Fruit fly (Drosophila melanogaster) whole organism, embryonic: ENCODE measurements around the gene Osi18.

Source experiments
- Awh ChIP-seq: fragments of 200-800 bp; sonication (Bioruptor generic); IDR thresholded peaks from 2 replicates; pipeline ENCODE4, ENCODE4 v1.3.6; 2022; ENCODE audit warnings: missing biosample characterization, missing genetic modification characterization
- Bteb2 ChIP-seq: fragments of 200-800 bp; sonication (Bioruptor generic); optimal IDR thresholded peaks from 2 replicates; lab custom pipeline; 2016; ENCODE audit warnings: missing biosample characterization, missing genetic modification characterization
- CG10431 ChIP-seq: fragments of 200-800 bp; sonication (Bioruptor generic); optimal IDR thresholded peaks from 3 replicates; lab custom pipeline; 2018; ENCODE audit warnings: missing biosample characterization, mild to moderate bottlenecking, missing genetic modification characterization
- CG10654 ChIP-seq: fragments of 200-800 bp; sonication (Bioruptor generic); optimal IDR thresholded peaks from 2 replicates; lab custom pipeline; 2016; ENCODE audit warnings: missing biosample characterization, missing genetic modification characterization
- CG10959 ChIP-seq: fragments of 200-800 bp; sonication (Bioruptor generic); IDR thresholded peaks from 2 replicates; pipeline ENCODE4 v1.3.6; 2022; ENCODE audit warnings: missing biosample characterization, missing genetic modification characterization
- CG11093 ChIP-seq: fragments of 200-800 bp; sonication (Bioruptor generic); IDR thresholded peaks from 3 replicates; pipeline ENCODE4 v1.3.6; 2022; ENCODE audit warnings: missing biosample characterization, missing genetic modification characterization
- CG12071 ChIP-seq: fragments of 200-800 bp; sonication (Bioruptor generic); optimal IDR thresholded peaks from 3 replicates; lab custom pipeline; 2018; ENCODE audit warnings: missing biosample characterization, mild to moderate bottlenecking, missing genetic modification characterization
- CG12299 ChIP-seq: fragments of 200-800 bp; sonication (Bioruptor generic); optimal IDR thresholded peaks from 2 replicates; lab custom pipeline; 2018; ENCODE audit warnings: missing biosample characterization, mild to moderate bottlenecking, missing genetic modification characterization
- CG14441 ChIP-seq: fragments of 200-800 bp; sonication (Bioruptor generic); IDR thresholded peaks from 2 replicates; pipeline ENCODE4 v1.3.6; 2022; ENCODE audit warnings: missing biosample characterization, missing genetic modification characterization
- CG15601 ChIP-seq: fragments of 200-800 bp; sonication (Bioruptor generic); optimal IDR thresholded peaks from 3 replicates; lab custom pipeline; 2019; ENCODE audit warnings: missing biosample characterization, mild to moderate bottlenecking, missing genetic modification characterization, moderate library complexity
- CG17359 ChIP-seq: fragments of 200-800 bp; sonication (Bioruptor generic); optimal IDR thresholded peaks from 3 replicates; lab custom pipeline; 2018; ENCODE audit warnings: missing biosample characterization, mild to moderate bottlenecking, missing genetic modification characterization, moderate library complexity
- CG17912 ChIP-seq: fragments of 200-800 bp; sonication (Bioruptor generic); optimal IDR thresholded peaks from 2 replicates; lab custom pipeline; 2018; ENCODE audit warnings: missing biosample characterization, mild to moderate bottlenecking, missing genetic modification characterization
- CG18476 ChIP-seq: fragments of 200-800 bp; sonication (Bioruptor generic); optimal IDR thresholded peaks from 2 replicates; lab custom pipeline; 2016; ENCODE audit warnings: missing biosample characterization, mild to moderate bottlenecking, missing genetic modification characterization
- CG2678 ChIP-seq: fragments of 200-800 bp; sonication (Bioruptor generic); optimal IDR thresholded peaks from 3 replicates; lab custom pipeline; 2019; ENCODE audit warnings: missing biosample characterization, mild to moderate bottlenecking, missing genetic modification characterization, moderate library complexity
- CG2712 ChIP-seq: fragments of 200-800 bp; optimal IDR thresholded peaks from 3 replicates; lab custom pipeline; 2019; ENCODE audit warnings: missing biosample characterization, mild to moderate bottlenecking, missing genetic modification characterization, moderate library complexity
- CG30403 ChIP-seq: fragments of 200-800 bp; sonication (Bioruptor generic); optimal IDR thresholded peaks from 3 replicates; lab custom pipeline; 2016; ENCODE audit warnings: missing biosample characterization, missing genetic modification characterization
- CG4707 ChIP-seq: fragments of 200-800 bp; sonication (Bioruptor generic); optimal IDR thresholded peaks from 2 replicates; lab custom pipeline; 2018; ENCODE audit warnings: missing biosample characterization, mild to moderate bottlenecking, missing genetic modification characterization, moderate library complexity
- CG4854 ChIP-seq: fragments of 200-800 bp; sonication (Bioruptor generic); optimal IDR thresholded peaks from 2 replicates; lab custom pipeline; 2016; ENCODE audit warnings: missing biosample characterization, missing genetic modification characterization, inconsistent platforms
- CG5953 ChIP-seq: fragments of 200-800 bp; sonication (Bioruptor generic); IDR thresholded peaks from 2 replicates; pipeline ENCODE4 v1.3.6; 2022; ENCODE audit warnings: missing biosample characterization, missing genetic modification characterization
- CG6175 ChIP-seq: fragments of 200-800 bp; sonication (Bioruptor generic); IDR thresholded peaks from 3 replicates; pipeline ENCODE4 v1.3.6; 2022; ENCODE audit warnings: missing biosample characterization, missing genetic modification characterization
- CG6683 ChIP-seq: fragments of 200-800 bp; sonication (Bioruptor generic); optimal IDR thresholded peaks from 2 replicates; lab custom pipeline; 2017; ENCODE audit warnings: missing biosample characterization, mild to moderate bottlenecking, missing genetic modification characterization, missing genetic modification reagents
- CG6854 ChIP-seq: fragments of 200-800 bp; sonication (Bioruptor generic); optimal IDR thresholded peaks from 3 replicates; lab custom pipeline; 2017; ENCODE audit warnings: missing biosample characterization, mild to moderate bottlenecking, missing genetic modification characterization
- CG8089 ChIP-seq: fragments of 200-800 bp; sonication (Bioruptor generic); optimal IDR thresholded peaks from 3 replicates; lab custom pipeline; 2016; ENCODE audit warnings: missing biosample characterization, missing genetic modification characterization
- CG8478 ChIP-seq: fragments of >200 bp; optimal IDR thresholded peaks from 2 replicates; lab custom pipeline; 2018
- CG9932 ChIP-seq: fragments of 200-800 bp; sonication (Bioruptor generic); IDR thresholded peaks from 2 replicates; pipeline ENCODE4 v1.3.6; 2022; ENCODE audit warnings: missing biosample characterization, missing genetic modification characterization
- CHES-1-like ChIP-seq: fragments of 200-800 bp; sonication (Bioruptor generic); optimal IDR thresholded peaks from 2 replicates; lab custom pipeline; 2016; ENCODE audit warnings: missing biosample characterization, missing genetic modification characterization
- Hmr ChIP-seq: fragments of 200-800 bp; sonication (Bioruptor generic); optimal IDR thresholded peaks from 3 replicates; lab custom pipeline; 2017; ENCODE audit warnings: mild to moderate bottlenecking, missing biosample characterization, missing genetic modification reagents, missing genetic modification characterization
- Hr3 ChIP-seq: fragments of 200-800 bp; sonication (Bioruptor generic); optimal IDR thresholded peaks from 3 replicates; lab custom pipeline; 2016; ENCODE audit warnings: missing biosample characterization, missing genetic modification characterization
- Med ChIP-seq: fragments of 200-800 bp; sonication (Bioruptor generic); peaks from one replicate; lab custom pipeline; 2016; ENCODE audit warnings: missing biosample characterization, missing genetic modification characterization, mild to moderate bottlenecking, inconsistent platforms, moderate library complexity
- Meics ChIP-seq: fragments of 200-800 bp; sonication (Bioruptor generic); optimal IDR thresholded peaks from 2 replicates; lab custom pipeline; 2017; ENCODE audit warnings: missing biosample characterization, mild to moderate bottlenecking, missing genetic modification characterization
- Myb ChIP-seq: fragments of 200-800 bp; sonication (Bioruptor generic); optimal IDR thresholded peaks from 2 replicates; lab custom pipeline; 2016; ENCODE audit warnings: missing biosample characterization, missing genetic modification characterization
- Pdp1 ChIP-seq, 2 experiments: fragments of 200-800 bp; sonication (Bioruptor generic); optimal IDR thresholded peaks; 3 replicates each; lab custom pipeline; 2016; ENCODE audit warnings: missing biosample characterization in 2 of 2, missing genetic modification characterization in 2 of 2, mild to moderate bottlenecking in 1 of 2, moderate library complexity in 1 of 2
- TFAM ChIP-seq: fragments of 200-800 bp; sonication (Bioruptor generic); optimal IDR thresholded peaks from 2 replicates; lab custom pipeline; 2017; ENCODE audit warnings: missing biosample characterization, missing genetic modification characterization, inconsistent platforms
- Trl ChIP-seq, 3 experiments: fragments of >200 bp in 2 of 3; fragments of 200-800 bp in 1 of 3; sonication (Bioruptor generic) in 1 of 3; optimal IDR thresholded peaks; 2 replicates in 1 of 3; 3 replicates in 2 of 3; lab custom pipeline; 2016 to 2017; ENCODE audit warnings: missing biosample characterization in 1 of 3, missing genetic modification characterization in 1 of 3
- dati ChIP-seq: fragments of 200-800 bp; sonication (Bioruptor generic); IDR thresholded peaks from 2 replicates; pipeline ENCODE4 v1.3.6; 2022; ENCODE audit warnings: missing biosample characterization, missing genetic modification characterization
- dpn ChIP-seq, 2 experiments: fragments of 200-800 bp; sonication (Bioruptor generic); optimal IDR thresholded peaks; 3 replicates each; lab custom pipeline; 2016; ENCODE audit warnings: missing biosample characterization in 2 of 2, missing genetic modification characterization in 2 of 2
- ems ChIP-seq: fragments of 200-800 bp; sonication (Bioruptor generic); optimal IDR thresholded peaks from 3 replicates; lab custom pipeline; 2016; ENCODE audit warnings: missing biosample characterization, missing genetic modification characterization
- exex ChIP-seq: fragments of 200-800 bp; sonication (Bioruptor generic); optimal IDR thresholded peaks from 4 replicates; lab custom pipeline; 2018; ENCODE audit warnings: missing biosample characterization, mild to moderate bottlenecking, missing genetic modification characterization, moderate library complexity
- luna ChIP-seq: fragments of 200-800 bp; sonication (Bioruptor generic); optimal IDR thresholded peaks from 2 replicates; lab custom pipeline; 2016; ENCODE audit warnings: missing biosample characterization, missing genetic modification characterization
- mam ChIP-seq: fragments of 200-800 bp; sonication (Bioruptor generic); optimal IDR thresholded peaks from 3 replicates; lab custom pipeline; 2016; ENCODE audit warnings: missing biosample characterization, missing genetic modification characterization
- nmo ChIP-seq: fragments of 200-800 bp; sonication (Bioruptor generic); optimal IDR thresholded peaks from 2 replicates; lab custom pipeline; 2018; ENCODE audit warnings: missing biosample characterization, mild to moderate bottlenecking, missing genetic modification characterization, moderate library complexity
- prd ChIP-seq, 3 experiments: fragments of >200 bp in 2 of 3; fragments of 200-800 bp in 1 of 3; sonication (Bioruptor generic) in 1 of 3; optimal IDR thresholded peaks in 2 of 3; IDR thresholded peaks in 1 of 3; 2 replicates in 2 of 3; 3 replicates in 1 of 3; pipeline versions ENCODE4 v1.3.6 to Lab custom; 2017 to 2022; ENCODE audit warnings: missing biosample characterization in 1 of 3, missing genetic modification characterization in 1 of 3
- psq ChIP-seq: fragments of 200-800 bp; sonication (Bioruptor generic); optimal IDR thresholded peaks from 2 replicates; lab custom pipeline; 2017; ENCODE audit warnings: missing biosample characterization, missing genetic modification characterization
- salm ChIP-seq: fragments of 200-800 bp; sonication (Bioruptor generic); optimal IDR thresholded peaks from 2 replicates; lab custom pipeline; 2018; ENCODE audit warnings: missing biosample characterization, mild to moderate bottlenecking, missing genetic modification characterization
- seq ChIP-seq: fragments of 200-800 bp; sonication (Bioruptor generic); IDR thresholded peaks from 2 replicates; pipeline ENCODE4 v1.3.6; 2022; ENCODE audit warnings: missing biosample characterization, missing genetic modification characterization
- sr ChIP-seq: fragments of 200-800 bp; sonication (Bioruptor generic); IDR thresholded peaks from 3 replicates; pipeline ENCODE4 v1.3.6; 2022; ENCODE audit warnings: missing biosample characterization, missing genetic modification characterization
- stc ChIP-seq: fragments of 200-800 bp; sonication (Bioruptor generic); IDR thresholded peaks from 2 replicates; pipeline ENCODE4 v1.3.6; 2022; ENCODE audit warnings: missing biosample characterization, missing genetic modification characterization
- trh ChIP-seq: fragments of 200-800 bp; sonication (Bioruptor generic); optimal IDR thresholded peaks from 2 replicates; lab custom pipeline; 2016; ENCODE audit warnings: missing biosample characterization, missing genetic modification characterization
- ttk ChIP-seq: fragments of 200-800 bp; sonication (Bioruptor generic); IDR thresholded peaks from 2 replicates; pipeline ENCODE4 v2.1.2; 2022; ENCODE audit warnings: missing biosample characterization, missing genetic modification characterization

Gene Osi18

DNA sequence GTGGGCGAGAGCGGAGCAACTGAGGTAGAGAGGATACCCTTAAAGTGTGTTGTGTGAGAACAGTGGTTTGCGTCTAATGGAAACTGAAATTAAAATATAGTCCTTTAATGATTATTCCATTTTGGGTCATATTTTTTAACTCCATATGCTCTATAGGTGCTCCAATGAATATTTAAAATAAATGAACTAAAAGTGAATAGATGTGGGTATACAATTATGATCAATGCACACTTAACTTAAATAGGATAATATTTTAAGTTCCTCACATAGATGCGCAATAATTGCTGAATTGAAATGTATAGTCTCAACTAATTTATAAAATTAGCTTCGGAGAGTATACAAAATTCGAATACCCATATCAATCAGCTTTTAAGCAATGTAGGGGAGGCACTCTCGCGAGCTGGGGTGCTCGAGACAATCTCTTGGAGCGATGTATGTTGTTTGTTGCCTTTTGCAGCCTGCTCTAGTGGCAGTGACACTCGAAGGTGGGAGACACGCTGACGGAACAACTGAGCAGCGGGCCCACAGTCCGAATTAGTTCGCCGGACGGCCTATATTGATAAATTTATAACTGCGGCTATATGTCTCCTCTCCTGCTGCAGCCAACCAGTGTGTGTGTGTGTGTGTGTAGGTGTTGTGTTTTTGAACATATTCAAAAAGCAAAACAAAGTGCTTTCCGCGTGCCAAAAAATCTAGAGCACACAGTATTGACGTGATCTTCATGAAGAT, 23.7 kb downstream of the Osi18 start (continued):
- peak; percentile 86 for TF ChIP-seq CG30403 (GFP tag; lab: Kevin White, UChicago)
- TF ChIP-seq Hr3 (GFP tag; lab: Kevin White, UChicago): peak; percentile 77
- peak; percentile 58 for TF ChIP-seq CG5953 (GFP tag; lab: Robert Waterston, UW)
- peak; percentile 52 to 70 for TF ChIP-seq dpn (GFP tag; optimal IDR thresholded peaks at IDR 0.05; lab: Kevin White, UChicago)
- no peak for TF ChIP-seq exex (tag; lab: Kevin White, UChicago)
- peak; percentile 63 for TF ChIP-seq ttk (GFP tag; lab: Robert Waterston, UW)
- TF ChIP-seq dati (GFP tag; lab: Robert Waterston, UW): 0 out of 2 replicates have a peak, but pooled peaks have one; percentile 28
- TF ChIP-seq Meics (GFP tag; lab: Kevin White, UChicago): peak; percentile 80
- TF ChIP-seq CG17359: peak; percentile 80
- TF ChIP-seq CG4707 (GFP tag; lab: Kevin White, UChicago): peak; percentile 39
- peak; percentile 35 for TF ChIP-seq Myb (GFP tag; lab: Kevin White, UChicago)
- TF ChIP-seq nmo (GFP tag; lab: Kevin White, UChicago): peak; percentile 93
- peak; percentile 29 for TF ChIP-seq luna (GFP tag; lab: Kevin White, UChicago)
- peak; percentile 72 for TF ChIP-seq sr (GFP tag; lab: Robert Waterston, UW)
- TF ChIP-seq TFAM: no peak
- peak; percentile 49 for TF ChIP-seq CG6683 (GFP tag; lab: Kevin White, UChicago)
- TF ChIP-seq CG15601: no peak
- no peak for TF ChIP-seq CG6175 (GFP tag; lab: Robert Waterston, UW)
- TF ChIP-seq CG10959 (GFP tag; lab: Robert Waterston, UW): no peak
- no peak for TF ChIP-seq CG2678
- TF ChIP-seq salm: peak; percentile 55
- no peak for TF ChIP-seq CG8478
- peak; percentile 62 for TF ChIP-seq mam (GFP tag; lab: Kevin White, UChicago)
- TF ChIP-seq CG2712 (tag; lab: Kevin White, UChicago): peak; percentile 92
- TF ChIP-seq Bteb2: peak; percentile 68
- TF ChIP-seq CHES-1-like: no peak
- peak; percentile 28 for TF ChIP-seq psq (GFP tag; lab: Kevin White, UChicago)
- TF ChIP-seq CG14441: peak; percentile 45
- peak; percentile 62; the same call in 1 of the 2 replicates for TF ChIP-seq seq (GFP tag; lab: Robert Waterston, UW)
- no peak for TF ChIP-seq CG12071 (GFP tag; lab: Kevin White, UChicago)
- no peak for TF ChIP-seq CG10431 (GFP tag; lab: Kevin White, UChicago)
- peak; percentile 72 for TF ChIP-seq CG18476 (GFP tag; lab: Kevin White, UChicago)
- TF ChIP-seq trh (GFP tag; lab: Kevin White, UChicago): peak; percentile 31
- TF ChIP-seq CG9932: no peak
- 0 out of 3 replicates have a peak, but pooled peaks have one; percentile 17 for TF ChIP-seq CG11093 (GFP tag; lab: Robert Waterston, UW)
- no peak for TF ChIP-seq prd (optimal IDR thresholded peaks at IDR 0.05; lab: Kevin White, UChicago)
- peak; percentile 63; the same call in 2 of the 3 replicates for TF ChIP-seq prd (GFP tag; IDR thresholded peaks at IDR 0.05; lab: Robert Waterston, UW)
- TF ChIP-seq CG8089 (GFP tag; lab: Kevin White, UChicago): peak; percentile 66
- peak; percentile 41 for TF ChIP-seq CG4854 (GFP tag; lab: Kevin White, UChicago)
- TF ChIP-seq CG17912 (GFP tag; lab: Kevin White, UChicago): no peak
- TF ChIP-seq CG12299: peak; percentile 52
- peak; percentile 62 for TF ChIP-seq ems (GFP tag; lab: Kevin White, UChicago)
- peak in 1 of 2 experiments; percentile 69 for TF ChIP-seq Pdp1 (GFP tag; optimal IDR thresholded peaks at IDR 0.05; lab: Kevin White, UChicago)
- TF ChIP-seq CG10654 (GFP tag; lab: Kevin White, UChicago): peak; percentile 58
- TF ChIP-seq Med (GFP tag; lab: Kevin White, UChicago): peak; percentile 89
- peak; percentile 73 for TF ChIP-seq stc
- peak; percentile 1 to 52 for TF ChIP-seq Trl (optimal IDR thresholded peaks at IDR 0.05; lab: Kevin White, UChicago)
- peak; percentile 36 for TF ChIP-seq Trl (GFP tag; optimal IDR thresholded peaks at IDR 0.05; lab: Kevin White, UChicago)
- no peak for TF ChIP-seq Hmr (GFP tag; lab: Kevin White, UChicago)
- TF ChIP-seq CG6854 (GFP tag; lab: Kevin White, UChicago): peak; percentile 80
- 0 out of 2 replicates have a peak, but pooled peaks have one; percentile 47 for TF ChIP-seq Awh (GFP tag; lab: Robert Waterston, UW)
